Worm (Caenorhabditis elegans): ENCODE data around the gene rml-4.

The rml-4 gene

ce11 chrII:4326420-4326819, 31.5 kb downstream of the rml-4 start, which contains the start of gene pfd-2:
TSS of gene pfd-2 (plus strand) at chrII:4326720.
- TF ChIP-seq lin-15B (tag; optimal IDR thresholded peaks at IDR 0.05) (no peak), C16A3.4 (tag; optimal IDR thresholded peaks at IDR 0.05) (no peak), vab-15 (tag; optimal IDR thresholded peaks at IDR 0.05) (no peak), ceh-82 (tag; optimal IDR thresholded peaks at IDR 0.05) (no peak), ama-1 (optimal IDR thresholded peaks at IDR 0.05) (no peak), nhr-85 (tag) (no peak), ets-5 (GFP tag; IDR thresholded peaks at IDR 0.05) (no peak), sup-37 (GFP tag; optimal IDR thresholded peaks at IDR 0.05) (no peak), unc-62 (GFP tag; optimal IDR thresholded peaks at IDR 0.05) (no peak), fos-1 (tag; optimal IDR thresholded peaks at IDR 0.05) (no peak), nhr-237 (tag; optimal IDR thresholded peaks at IDR 0.05) (no peak), mep-1 (tag; optimal IDR thresholded peaks at IDR 0.05) (no peak), tlp-1 (tag; optimal IDR thresholded peaks at IDR 0.05) (no peak), unc-130 (tag; optimal IDR thresholded peaks at IDR 0.05) (no peak), Y116A8C.19 (tag; optimal IDR thresholded peaks at IDR 0.05; ENCODE audit: borderline replicate concordance) (no peak)

- TF ChIP-seq skn-1 (tag; optimal IDR thresholded peaks at IDR 0.05): no peak
- no peak for TF ChIP-seq sup-37 (GFP tag; optimal IDR thresholded peaks at IDR 0.05)
- TF ChIP-seq ama-1 (optimal IDR thresholded peaks at IDR 0.05): no peak
- no peak for TF ChIP-seq tbx-2 (tag; optimal IDR thresholded peaks at IDR 0.05)
- TF ChIP-seq snu-23 (GFP tag; optimal IDR thresholded peaks at IDR 0.05): no peak
- no peak for TF ChIP-seq ces-1 (GFP tag; optimal IDR thresholded peaks at IDR 0.05)
- no peak for TF ChIP-seq lin-15B (tag; optimal IDR thresholded peaks at IDR 0.05)
- no peak for TF ChIP-seq ceh-90 (tag; optimal IDR thresholded peaks at IDR 0.05)
- no peak for TF ChIP-seq egl-13 (tag; optimal IDR thresholded peaks at IDR 0.05)
Observed at ce11 chrII:4328716-4329115, 33.8 kb downstream of the rml-4 start, which contains the start of gene H20J04.4. TSS of gene H20J04.4 (plus strand) at chrII:4329016.

ce11 chrII:4334448-4334847, 39.5 kb downstream of the rml-4 start, which contains the start of gene madf-3:
TSS of gene madf-3 (plus strand) at chrII:4334748.
- no peak for TF ChIP-seq mef-2 (tag; optimal IDR thresholded peaks at IDR 0.05)
- TF ChIP-seq fkh-8 (tag; optimal IDR thresholded peaks at IDR 0.05): no peak
- no peak for TF ChIP-seq dsc-1 (tag; optimal IDR thresholded peaks at IDR 0.05)
- no peak for TF ChIP-seq snpc-4 (tag; optimal IDR thresholded peaks at IDR 0.05)
- TF ChIP-seq irx-1 (tag; optimal IDR thresholded peaks at IDR 0.05): no peak
- no peak for TF ChIP-seq pax-3 (tag; optimal IDR thresholded peaks at IDR 0.05)
- no peak for TF ChIP-seq ceh-63 (GFP tag; optimal IDR thresholded peaks at IDR 0.05)
- no peak for TF ChIP-seq egl-13 (tag; optimal IDR thresholded peaks at IDR 0.05)
- TF ChIP-seq C34B4.2 (tag; optimal IDR thresholded peaks at IDR 0.05): no peak

ce11 chrII:4337731-4338130, 42.8 kb downstream of the rml-4 start:
- TF ChIP-seq skn-1 (tag; optimal IDR thresholded peaks at IDR 0.05) (no peak), C04F5.9 (tag; optimal IDR thresholded peaks at IDR 0.05) (no peak), aha-1 (tag; optimal IDR thresholded peaks at IDR 0.05) (no peak), vab-15 (tag; optimal IDR thresholded peaks at IDR 0.05) (no peak), C34B4.2 (tag; optimal IDR thresholded peaks at IDR 0.05) (no peak), unc-86 (tag; optimal IDR thresholded peaks at IDR 0.05) (no peak), fkh-4 (tag; optimal IDR thresholded peaks at IDR 0.05; ENCODE audit: borderline replicate concordance) (no peak), grh-1 (GFP tag; IDR thresholded peaks at IDR 0.05) (no peak), blmp-1 (tag; optimal IDR thresholded peaks at IDR 0.05) (no peak), ces-1 (GFP tag; optimal IDR thresholded peaks at IDR 0.05) (no peak), nhr-28 (tag; optimal IDR thresholded peaks at IDR 0.05) (no peak), alr-1 (tag; optimal IDR thresholded peaks at IDR 0.05; ENCODE audit: borderline replicate concordance) (no peak), pax-3 (tag; optimal IDR thresholded peaks at IDR 0.05) (no peak), nhr-71 (tag; optimal IDR thresholded peaks at IDR 0.05) (no peak), snu-23 (GFP tag; optimal IDR thresholded peaks at IDR 0.05) (no peak)

All from whole organism, L1 larva.